Fruit fly (Drosophila melanogaster) whole organism, pupa: ENCODE measurements around the gene CG46525.
A peak's percentile ranks its signal among the peaks of the same experiment; 100 is the strongest.

Experiments used
- CG10348 ChIP-seq: fragments of 200-800 bp; sonication (Bioruptor generic); IDR thresholded peaks from 2 replicates; pipeline ENCODE4 v1.3.6; 2022; ENCODE audit warnings: missing biosample characterization, missing genetic modification characterization
- CG12605 ChIP-seq: fragments of 200-800 bp; sonication (Bioruptor generic); IDR thresholded peaks from 2 replicates; pipeline ENCODE4 v1.3.6; 2022; ENCODE audit warnings: missing biosample characterization, missing genetic modification characterization
- CG13204 ChIP-seq: fragments of 200-800 bp; sonication (Bioruptor generic); optimal IDR thresholded peaks from 2 replicates; lab custom pipeline; 2018; ENCODE audit warnings: missing biosample characterization, mild to moderate bottlenecking, missing genetic modification characterization, moderate library complexity
- CG14655 ChIP-seq: fragments of 200-800 bp; sonication (Bioruptor generic); optimal IDR thresholded peaks from 3 replicates; lab custom pipeline; 2017; ENCODE audit warnings: mild to moderate bottlenecking, missing biosample characterization, missing genetic modification reagents, missing genetic modification characterization
- CG15710 ChIP-seq: fragments of 200-800 bp; sonication (Bioruptor generic); optimal IDR thresholded peaks from 2 replicates; lab custom pipeline; 2018; ENCODE audit warnings: missing biosample characterization, mild to moderate bottlenecking, missing genetic modification characterization, moderate library complexity
- CG17806 ChIP-seq: fragments of 200-800 bp; sonication (Bioruptor generic); optimal IDR thresholded peaks from 2 replicates; lab custom pipeline; 2018; ENCODE audit warnings: missing biosample characterization, mild to moderate bottlenecking, missing genetic modification characterization, moderate library complexity
- CG32121 ChIP-seq: fragments of 200-800 bp; sonication (Bioruptor generic); IDR thresholded peaks from 2 replicates; pipeline ENCODE4 v1.3.6; 2022; ENCODE audit warnings: missing biosample characterization, missing genetic modification characterization
- CG34367 ChIP-seq: fragments of 200-800 bp; sonication (Bioruptor generic); optimal IDR thresholded peaks from 2 replicates; lab custom pipeline; 2018; ENCODE audit warnings: missing biosample characterization, mild to moderate bottlenecking, missing genetic modification characterization
- CG4496 ChIP-seq: fragments of 200-800 bp; sonication (Bioruptor generic); IDR thresholded peaks from 3 replicates; pipeline ENCODE4 v1.3.6; 2022; ENCODE audit warnings: missing biosample characterization, missing genetic modification characterization
- CG8159 ChIP-seq: fragments of 200-800 bp; sonication (Bioruptor generic); optimal IDR thresholded peaks from 3 replicates; lab custom pipeline; 2018; ENCODE audit warnings: missing biosample characterization, mild to moderate bottlenecking, missing genetic modification characterization, moderate library complexity
- CG8301 ChIP-seq: fragments of 200-800 bp; sonication (Bioruptor generic); optimal IDR thresholded peaks from 2 replicates; lab custom pipeline; 2018; ENCODE audit warnings: missing biosample characterization, mild to moderate bottlenecking, missing genetic modification characterization
- CG9948 ChIP-seq: fragments of 200-800 bp; sonication (Bioruptor generic); optimal IDR thresholded peaks from 2 replicates; lab custom pipeline; 2018; ENCODE audit warnings: missing biosample characterization, mild to moderate bottlenecking, missing genetic modification characterization, moderate library complexity
- D1 ChIP-seq: fragments of 200-800 bp; sonication (Bioruptor generic); optimal IDR thresholded peaks from 2 replicates; lab custom pipeline; 2018; ENCODE audit warnings: missing biosample characterization, mild to moderate bottlenecking, missing genetic modification characterization, moderate library complexity
- EcR ChIP-seq: fragments of 200-800 bp; sonication (Bioruptor generic); optimal IDR thresholded peaks from 3 replicates; lab custom pipeline; 2019; ENCODE audit warnings: missing biosample characterization, missing genetic modification characterization, mild to moderate bottlenecking, moderate library complexity, missing genetic modification reagents
- Ets98B ChIP-seq: fragments of 200-800 bp; sonication (Bioruptor generic); IDR thresholded peaks from 2 replicates; pipeline ENCODE4 v1.3.6; 2022; ENCODE audit warnings: missing biosample characterization, missing genetic modification characterization
- Pif1A ChIP-seq: fragments of 200-800 bp; sonication (Bioruptor generic); optimal IDR thresholded peaks from 3 replicates; lab custom pipeline; 2016; ENCODE audit warnings: missing biosample characterization, missing genetic modification characterization
- Pif1B ChIP-seq: fragments of 200-800 bp; sonication (Bioruptor generic); optimal IDR thresholded peaks from 3 replicates; lab custom pipeline; 2016; ENCODE audit warnings: missing biosample characterization, missing genetic modification characterization
- Snoo ChIP-seq: fragments of 200-800 bp; sonication (Bioruptor generic); optimal IDR thresholded peaks from 3 replicates; lab custom pipeline; 2017; ENCODE audit warnings: missing biosample characterization, mild to moderate bottlenecking, missing genetic modification characterization, inconsistent platforms
- fd96Ca ChIP-seq: fragments of 200-800 bp; sonication (Bioruptor generic); IDR thresholded peaks from 3 replicates; pipeline ENCODE4 v1.3.6; 2022; ENCODE audit warnings: missing biosample characterization, missing genetic modification characterization
- gl ChIP-seq: fragments of 200-800 bp; sonication (Bioruptor generic); optimal IDR thresholded peaks from 2 replicates; lab custom pipeline; 2018; ENCODE audit warnings: missing biosample characterization, mild to moderate bottlenecking, missing genetic modification characterization
- rn ChIP-seq: fragments of 200-800 bp; sonication (Bioruptor generic); IDR thresholded peaks from 2 replicates; pipeline ENCODE4 v1.3.6; 2022; ENCODE audit warnings: missing biosample characterization, missing genetic modification characterization

CG46525 gene

dm6 chr3L:17504538-17504937 lies 29.5 kb downstream of the CG46525 start:
- peak; percentile 57; the same call in 1 of the 2 replicates for TF ChIP-seq Ets98B (GFP tag; lab: Robert Waterston, UW)
- TF ChIP-seq CG4496, result peak; percentile 19; the same call in 1 of the 3 replicates
- no peak for TF ChIP-seq rn (GFP tag; lab: Robert Waterston, UW)
- no peak; the same call in 1 of the 2 replicates for TF ChIP-seq CG12605
- TF ChIP-seq CG32121, result 0 out of 2 replicates have a peak, but pooled peaks have one; percentile 27
- TF ChIP-seq CG10348 (GFP tag; lab: Robert Waterston, UW), result no peak
- TF ChIP-seq CG8159 (tag; lab: Kevin White, UChicago), result no peak
- TF ChIP-seq Pif1B (GFP tag; lab: Kevin White, UChicago), result peak; percentile 8
- TF ChIP-seq CG8301 (tag; lab: Kevin White, UChicago), result peak; percentile 65
- no peak for TF ChIP-seq gl (tag; lab: Kevin White, UChicago)
- peak; percentile 14 for TF ChIP-seq CG9948 (tag; lab: Kevin White, UChicago)
- peak; percentile 81 for TF ChIP-seq CG14655 (GFP tag; lab: Kevin White, UChicago)
- no peak for TF ChIP-seq D1 (tag; lab: Kevin White, UChicago)
- no peak for TF ChIP-seq CG15710 (tag; lab: Kevin White, UChicago)

- TF ChIP-seq CG9948 (tag; lab: Kevin White, UChicago) (peak; percentile 31), D1 (tag; lab: Kevin White, UChicago) (peak; percentile 38), CG17806 (tag; lab: Kevin White, UChicago) (peak; percentile 41), CG34367 (no peak), CG12605 (no peak), CG13204 (no peak), Pif1A (GFP tag; lab: Kevin White, UChicago) (peak; percentile 37), CG8301 (tag; lab: Kevin White, UChicago) (peak; percentile 36), Snoo (tag; lab: Kevin White, UChicago) (peak; percentile 42), rn (GFP tag; lab: Robert Waterston, UW) (no peak), CG14655 (GFP tag; lab: Kevin White, UChicago) (peak; percentile 69), Pif1B (GFP tag; lab: Kevin White, UChicago) (no peak), CG32121 (0 out of 2 replicates have a peak, but pooled peaks have one; percentile 30), EcR (GFP tag; lab: Kevin White, UChicago) (no peak), Ets98B (GFP tag; lab: Robert Waterston, UW) (no peak), CG15710 (tag; lab: Kevin White, UChicago) (peak; percentile 21), CG4496 (peak; percentile 37; the same call in 1 of the 3 replicates), CG8159 (tag; lab: Kevin White, UChicago) (peak; percentile 57), CG10348 (GFP tag; lab: Robert Waterston, UW) (no peak), gl (tag; lab: Kevin White, UChicago) (no peak), fd96Ca (GFP tag; lab: Robert Waterston, UW) (no peak)
Measured at dm6 chr3L:17506005-17506760, 31.2 kb downstream of the CG46525 start.

dm6 chr3L:17506830-17507229 lies 31.8 kb downstream of the CG46525 start:
- TF ChIP-seq CG9948 (tag; lab: Kevin White, UChicago) (peak; percentile 14), CG8301 (tag; lab: Kevin White, UChicago) (peak; percentile 26), CG8159 (tag; lab: Kevin White, UChicago) (peak; percentile 42), Ets98B (GFP tag; lab: Robert Waterston, UW) (no peak), D1 (tag; lab: Kevin White, UChicago) (no peak), EcR (GFP tag; lab: Kevin White, UChicago) (no peak), CG32121 (peak; percentile 22; the same call in 1 of the 2 replicates)
- TF ChIP-seq, all 21 proteins: peak for 4

dm6 chr3L:17513492-17513891 lies 38.5 kb downstream of the CG46525 start:
- TF ChIP-seq gl (tag; lab: Kevin White, UChicago), result no peak
- TF ChIP-seq D1 (tag; lab: Kevin White, UChicago), result no peak
- no peak for TF ChIP-seq rn (GFP tag; lab: Robert Waterston, UW)
- TF ChIP-seq CG10348 (GFP tag; lab: Robert Waterston, UW), result no peak
- TF ChIP-seq CG9948 (tag; lab: Kevin White, UChicago), result no peak
- TF ChIP-seq CG32121, result no peak
- no peak for TF ChIP-seq CG14655 (GFP tag; lab: Kevin White, UChicago)
- TF ChIP-seq CG17806 (tag; lab: Kevin White, UChicago), result no peak
- no peak for TF ChIP-seq CG15710 (tag; lab: Kevin White, UChicago)
- TF ChIP-seq CG12605, result no peak

- no peak for TF ChIP-seq CG14655 (GFP tag; lab: Kevin White, UChicago)
- TF ChIP-seq CG15710 (tag; lab: Kevin White, UChicago), result peak; percentile 44
- no peak for TF ChIP-seq CG4496
- TF ChIP-seq CG8159 (tag; lab: Kevin White, UChicago), result peak; percentile 46
- TF ChIP-seq Ets98B (GFP tag; lab: Robert Waterston, UW), result 0 out of 2 replicates have a peak, but pooled peaks have one; percentile 19
- peak; percentile 11 for TF ChIP-seq Pif1B (GFP tag; lab: Kevin White, UChicago)
- peak; percentile 26 for TF ChIP-seq CG34367
- TF ChIP-seq CG10348 (GFP tag; lab: Robert Waterston, UW), result no peak
- TF ChIP-seq CG12605, result no peak
- TF ChIP-seq CG9948 (tag; lab: Kevin White, UChicago), result peak; percentile 31
- peak; percentile 54 for TF ChIP-seq Snoo (tag; lab: Kevin White, UChicago)
- TF ChIP-seq, all 21 proteins: peak for 7
Measured at dm6 chr3L:17513893-17514616, 39.0 kb downstream of the CG46525 start, which contains the start of the genes U4-U6-60K and CG7564. Gene U4-U6-60K (minus strand): TSS chr3L:17513912. Gene CG7564 (plus strand): TSS chr3L:17514298.
